Fruit fly (Drosophila melanogaster) whole organism, embryonic: ENCODE data around the gene Nak.

Experiments
- Bgb ChIP-seq: fragments of 200-800 bp; sonication (Bioruptor generic); IDR thresholded peaks from 2 replicates; pipeline ENCODE4 v1.3.6; 2022; ENCODE audit warnings: missing biosample characterization, missing genetic modification characterization; ENCODE audit not compliant: partially characterized antibody
- CG1024 ChIP-seq: fragments of 200-800 bp; sonication (Bioruptor generic); IDR thresholded peaks from 2 replicates; pipeline ENCODE4 v1.3.6; 2022; ENCODE audit warnings: missing biosample characterization, missing genetic modification characterization
- CG10274 ChIP-seq: fragments of 200-800 bp; sonication (Bioruptor generic); optimal IDR thresholded peaks from 3 replicates; lab custom pipeline; 2017; ENCODE audit warnings: missing biosample characterization, mild to moderate bottlenecking, missing genetic modification characterization
- CG10366 ChIP-seq: fragments of 200-800 bp; sonication (Bioruptor generic); IDR thresholded peaks from 2 replicates; pipeline ENCODE4 v1.3.6; 2022; ENCODE audit warnings: missing biosample characterization, missing genetic modification characterization
- CG12942 ChIP-seq: fragments of 200-800 bp; sonication (Bioruptor generic); optimal IDR thresholded peaks from 3 replicates; lab custom pipeline; 2016; ENCODE audit warnings: missing biosample characterization, missing genetic modification characterization
- CG13123 ChIP-seq: fragments of 200-800 bp; sonication (Bioruptor generic); optimal IDR thresholded peaks from 2 replicates; lab custom pipeline; 2016; ENCODE audit warnings: missing biosample characterization, missing genetic modification characterization
- CG15073 ChIP-seq: fragments of 200-800 bp; sonication (Bioruptor generic); optimal IDR thresholded peaks from 2 replicates; lab custom pipeline; 2016; ENCODE audit warnings: missing biosample characterization, missing genetic modification characterization
- CG17802 ChIP-seq: fragments of 200-800 bp; sonication (Bioruptor generic); optimal IDR thresholded peaks from 2 replicates; lab custom pipeline; 2018; ENCODE audit warnings: missing biosample characterization, mild to moderate bottlenecking, missing genetic modification characterization, moderate library complexity
- CG2129 ChIP-seq: fragments of 200-800 bp; sonication (Bioruptor generic); IDR thresholded peaks from 2 replicates; pipeline ENCODE4 v1.3.6; 2022; ENCODE audit warnings: missing biosample characterization, missing genetic modification characterization; ENCODE audit not compliant: partially characterized antibody
- CG3847 ChIP-seq: fragments of 200-800 bp; sonication (Bioruptor generic); IDR thresholded peaks from 2 replicates; pipeline ENCODE4 v1.3.6; 2022; ENCODE audit warnings: missing biosample characterization, missing genetic modification characterization
- CG3995 ChIP-seq: fragments of 200-800 bp; sonication (Bioruptor generic); optimal IDR thresholded peaks from 3 replicates; lab custom pipeline; 2016; ENCODE audit warnings: missing biosample characterization, missing genetic modification characterization
- CG4707 ChIP-seq: fragments of 200-800 bp; sonication (Bioruptor generic); optimal IDR thresholded peaks from 2 replicates; lab custom pipeline; 2018; ENCODE audit warnings: missing biosample characterization, mild to moderate bottlenecking, missing genetic modification characterization, moderate library complexity
- CG6689 ChIP-seq: fragments of 200-800 bp; sonication (Bioruptor generic); IDR thresholded peaks from 2 replicates; pipeline ENCODE4 v1.3.6; 2022; ENCODE audit warnings: missing biosample characterization, missing genetic modification characterization
- CG7745 ChIP-seq: fragments of 200-800 bp; sonication (Bioruptor generic); optimal IDR thresholded peaks from 2 replicates; lab custom pipeline; 2018; ENCODE audit warnings: missing biosample characterization, mild to moderate bottlenecking, missing genetic modification characterization, moderate library complexity
- CG8478 ChIP-seq: fragments of >200 bp; optimal IDR thresholded peaks from 2 replicates; lab custom pipeline; 2018
- CG8765 ChIP-seq: fragments of 200-800 bp; sonication (Bioruptor generic); IDR thresholded peaks from 2 replicates; pipeline ENCODE4 v1.3.6; 2022; ENCODE audit warnings: missing biosample characterization, missing genetic modification characterization
- CG8924 ChIP-seq: fragments of 200-800 bp; optimal IDR thresholded peaks from 3 replicates; lab custom pipeline; 2019; ENCODE audit warnings: missing biosample characterization, mild to moderate bottlenecking, missing genetic modification characterization, moderate library complexity
- CG9215 ChIP-seq: fragments of 200-800 bp; sonication (Bioruptor generic); IDR thresholded peaks from 2 replicates; pipeline ENCODE4 v1.3.6; 2022; ENCODE audit warnings: missing biosample characterization, missing genetic modification characterization
- CTCF ChIP-seq: fragments of 200-800 bp; sonication (Bioruptor generic); optimal IDR thresholded peaks from 2 replicates; lab custom pipeline; 2017; ENCODE audit warnings: missing biosample characterization, mild to moderate bottlenecking, missing genetic modification characterization, moderate library complexity
- CrebB ChIP-seq: fragments of 200-800 bp; sonication (Bioruptor generic); optimal IDR thresholded peaks from 3 replicates; lab custom pipeline; 2018; ENCODE audit warnings: missing biosample characterization, mild to moderate bottlenecking, missing genetic modification characterization
- Doc2 ChIP-seq: fragments of 200-800 bp; sonication (Bioruptor generic); IDR thresholded peaks from 2 replicates; pipeline ENCODE4 v1.3.6; 2022; ENCODE audit warnings: missing biosample characterization, missing genetic modification characterization
- Drgx ChIP-seq: fragments of 200-800 bp; sonication (Bioruptor generic); IDR thresholded peaks from 2 replicates; pipeline ENCODE4 v1.3.6; 2022; ENCODE audit warnings: missing biosample characterization, missing genetic modification characterization
- Eip74EF ChIP-seq, 2 experiments: fragments of 200-800 bp in 1 of 2; fragments of >200 bp in 1 of 2; sonication (Bioruptor generic) in 1 of 2; optimal IDR thresholded peaks; 2 replicates each; lab custom pipeline; 2017 to 2019; ENCODE audit warnings: missing biosample characterization in 2 of 2, missing genetic modification characterization in 2 of 2, mild to moderate bottlenecking in 1 of 2, moderate library complexity in 1 of 2
- Hey ChIP-seq: fragments of 200-800 bp; sonication (Bioruptor generic); optimal IDR thresholded peaks from 3 replicates; lab custom pipeline; 2018; ENCODE audit warnings: missing biosample characterization, mild to moderate bottlenecking, missing genetic modification characterization
- Jarid2 ChIP-seq: fragments of 200-800 bp; sonication (Bioruptor generic); optimal IDR thresholded peaks from 3 replicates; lab custom pipeline; 2017; ENCODE audit warnings: mild to moderate bottlenecking, missing biosample characterization, missing genetic modification reagents, missing genetic modification characterization
- Meics ChIP-seq: fragments of 200-800 bp; sonication (Bioruptor generic); optimal IDR thresholded peaks from 2 replicates; lab custom pipeline; 2017; ENCODE audit warnings: missing biosample characterization, mild to moderate bottlenecking, missing genetic modification characterization
- Mes4 ChIP-seq: fragments of 200-800 bp; sonication (Bioruptor generic); optimal IDR thresholded peaks from 2 replicates; lab custom pipeline; 2016; ENCODE audit warnings: missing biosample characterization, missing genetic modification characterization
- Mrtf ChIP-seq: fragments of 200-800 bp; sonication (Bioruptor generic); IDR thresholded peaks from 3 replicates; pipeline ENCODE4 v1.3.6; 2022; ENCODE audit warnings: missing biosample characterization, missing genetic modification characterization
- NC2β ChIP-seq: fragments of 200-800 bp; sonication (Bioruptor generic); optimal IDR thresholded peaks from 2 replicates; lab custom pipeline; 2016; ENCODE audit warnings: missing biosample characterization, missing genetic modification characterization
- Nf-YB ChIP-seq: fragments of 200-800 bp; sonication (Bioruptor generic); optimal IDR thresholded peaks from 3 replicates; lab custom pipeline; 2019; ENCODE audit warnings: missing biosample characterization, mild to moderate bottlenecking, missing genetic modification characterization, moderate library complexity
- Ptx1 ChIP-seq: fragments of 200-800 bp; sonication (Bioruptor generic); IDR thresholded peaks from 2 replicates; pipeline ENCODE4 v1.3.6; 2022; ENCODE audit warnings: missing biosample characterization, missing genetic modification characterization
- Ssrp ChIP-seq: fragments of 200-800 bp; sonication (Bioruptor generic); optimal IDR thresholded peaks from 2 replicates; lab custom pipeline; 2018; ENCODE audit warnings: missing biosample characterization, mild to moderate bottlenecking, missing genetic modification characterization, moderate library complexity
- Tbp ChIP-seq: fragments of >200 bp; optimal IDR thresholded peaks from 2 replicates; lab custom pipeline; 2018; ENCODE audit warnings: missing biosample characterization, missing genetic modification characterization
- ac ChIP-seq: fragments of 200-800 bp; sonication (Bioruptor generic); optimal IDR thresholded peaks from 3 replicates; lab custom pipeline; 2017; ENCODE audit warnings: missing biosample characterization, mild to moderate bottlenecking, missing genetic modification characterization
- bigmax ChIP-seq: fragments of 200-800 bp; sonication (Bioruptor generic); optimal IDR thresholded peaks from 2 replicates; lab custom pipeline; 2018; ENCODE audit warnings: missing biosample characterization, mild to moderate bottlenecking, missing genetic modification characterization
- chinmo ChIP-seq: fragments of 200-800 bp; sonication (Bioruptor generic); IDR thresholded peaks from 4 replicates; pipeline ENCODE4 v1.3.6; 2022; ENCODE audit warnings: missing biosample characterization, missing genetic modification characterization; ENCODE audit not compliant: partially characterized antibody
- dan ChIP-seq: fragments of 200-800 bp; sonication (Bioruptor generic); IDR thresholded peaks from 2 replicates; pipeline ENCODE4 v1.3.6; 2022; ENCODE audit warnings: missing biosample characterization, missing genetic modification characterization
- gem ChIP-seq: fragments of 200-800 bp; sonication (Bioruptor generic); optimal IDR thresholded peaks from 2 replicates; lab custom pipeline; 2019; ENCODE audit warnings: missing biosample characterization, mild to moderate bottlenecking, missing genetic modification characterization, moderate library complexity
- gfzf ChIP-seq: fragments of 200-800 bp; sonication (Bioruptor generic); optimal IDR thresholded peaks from 2 replicates; lab custom pipeline; 2016; ENCODE audit warnings: missing biosample characterization, mild to moderate bottlenecking, missing genetic modification characterization, moderate library complexity
- ind ChIP-seq: fragments of 200-800 bp; sonication (Bioruptor generic); optimal IDR thresholded peaks from 3 replicates; lab custom pipeline; 2016; ENCODE audit warnings: missing biosample characterization, missing genetic modification characterization
- nerfin-1 ChIP-seq: fragments of 200-800 bp; sonication (Bioruptor generic); optimal IDR thresholded peaks from 3 replicates; lab custom pipeline; 2019; ENCODE audit warnings: missing biosample characterization, mild to moderate bottlenecking, missing genetic modification characterization, moderate library complexity
- nerfin-2 ChIP-seq: fragments of 200-800 bp; sonication (Bioruptor generic); IDR thresholded peaks from 2 replicates; pipeline ENCODE4 v1.3.6; 2022; ENCODE audit warnings: missing biosample characterization, missing genetic modification characterization; ENCODE audit not compliant: partially characterized antibody
- pros ChIP-seq: fragments of 200-800 bp; sonication (Bioruptor generic); optimal IDR thresholded peaks from 3 replicates; lab custom pipeline; 2019; ENCODE audit warnings: missing biosample characterization, mild to moderate bottlenecking, missing genetic modification characterization, moderate library complexity
- sens ChIP-seq: fragments of 200-800 bp; sonication (Bioruptor generic); peaks from one replicate; lab custom pipeline; 2016; ENCODE audit warnings: missing biosample characterization, missing genetic modification characterization
- seq ChIP-seq: fragments of 200-800 bp; sonication (Bioruptor generic); IDR thresholded peaks from 2 replicates; pipeline ENCODE4 v1.3.6; 2022; ENCODE audit warnings: missing biosample characterization, missing genetic modification characterization
- slp2 ChIP-seq: fragments of 200-800 bp; sonication (Bioruptor generic); optimal IDR thresholded peaks from 2 replicates; lab custom pipeline; 2016; ENCODE audit warnings: missing biosample characterization, missing genetic modification characterization
- sqz ChIP-seq: fragments of 200-800 bp; sonication (Bioruptor generic); optimal IDR thresholded peaks from 3 replicates; lab custom pipeline; 2018; ENCODE audit warnings: missing biosample characterization, mild to moderate bottlenecking, missing genetic modification characterization
- tap ChIP-seq: fragments of 200-800 bp; optimal IDR thresholded peaks from 3 replicates; lab custom pipeline; 2019; ENCODE audit warnings: missing biosample characterization, mild to moderate bottlenecking, missing genetic modification characterization, moderate library complexity
- wdn ChIP-seq: fragments of 200-800 bp; sonication (Bioruptor generic); IDR thresholded peaks from 2 replicates; pipeline ENCODE4 v1.3.6; 2022; ENCODE audit warnings: missing biosample characterization, missing genetic modification characterization
- zen2 ChIP-seq: fragments of 200-800 bp; sonication (Bioruptor generic); IDR thresholded peaks from 3 replicates; pipeline ENCODE4 v1.3.6; 2022; ENCODE audit warnings: missing biosample characterization, missing genetic modification characterization; ENCODE audit not compliant: partially characterized antibody

The Nak gene

DNA sequence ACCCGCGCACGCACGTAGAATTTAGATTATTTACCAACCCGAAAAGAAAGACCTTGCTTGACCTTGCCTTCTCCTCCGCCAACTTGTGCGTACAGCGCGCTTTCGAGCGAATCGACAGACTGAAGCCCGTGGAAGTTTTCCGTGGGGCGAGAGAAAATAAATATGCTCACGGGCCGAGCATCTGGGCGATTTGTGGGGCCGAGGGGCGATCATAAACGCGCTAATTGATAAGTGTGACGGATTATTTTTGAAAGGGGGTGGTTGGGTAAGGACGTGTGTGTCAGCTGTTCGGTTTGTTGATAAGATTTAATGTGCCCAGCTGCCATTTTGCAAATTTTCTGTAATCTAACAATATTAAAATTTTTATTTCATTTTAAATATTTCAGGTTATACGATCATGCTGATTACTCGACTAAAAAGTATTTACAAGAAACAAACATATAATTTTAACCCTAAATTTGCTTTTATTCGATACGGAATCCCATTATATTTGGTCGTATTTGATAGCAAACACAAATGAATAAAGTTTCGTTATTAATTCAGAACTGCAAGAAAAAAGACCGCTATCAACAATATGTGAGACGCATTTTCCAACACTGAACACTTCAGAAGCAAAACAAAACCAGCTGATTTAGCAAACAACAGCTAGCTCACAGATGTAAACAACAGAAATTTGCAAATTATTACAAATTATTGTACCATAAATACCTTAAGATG, 5.7 kb upstream of the Nak start, which contains the start of the genes L2HGDH and CG10431 (continued):
- peak; percentile 79 for TF ChIP-seq gem (tag; lab: Kevin White, UChicago)
- peak; percentile 57 for TF ChIP-seq Jarid2 (GFP tag; lab: Kevin White, UChicago)
- TF ChIP-seq CG6689 (GFP tag; lab: Robert Waterston, UW), result no peak; the same call in 1 of the 2 replicates
- TF ChIP-seq NC2β (GFP tag; lab: Kevin White, UChicago), result no peak
- 0 out of 2 replicates have a peak, but pooled peaks have one; percentile 4 for TF ChIP-seq wdn (GFP tag; lab: Robert Waterston, UW)
- TF ChIP-seq ind, result peak; percentile 67
- TF ChIP-seq CG4707 (GFP tag; lab: Kevin White, UChicago), result no peak
- TF ChIP-seq CG15073 (GFP tag; lab: Kevin White, UChicago), result no peak
- TF ChIP-seq CG17802 (tag; lab: Kevin White, UChicago), result no peak
- peak; percentile 47 for TF ChIP-seq Ssrp
- TF ChIP-seq Nf-YB (GFP tag; lab: Kevin White, UChicago), result peak; percentile 37
- no peak for TF ChIP-seq CG10366 (GFP tag; lab: Robert Waterston, UW)
- TF ChIP-seq CG2129 (GFP tag; lab: Robert Waterston, UW), result no peak
- peak; percentile 38 for TF ChIP-seq tap (tag; lab: Kevin White, UChicago)
- no peak for TF ChIP-seq CG1024
- no peak for TF ChIP-seq Doc2 (GFP tag; lab: Robert Waterston, UW)
- no peak for TF ChIP-seq Mrtf (GFP tag; lab: Robert Waterston, UW)
- peak; percentile 56 for TF ChIP-seq CG3995 (GFP tag; lab: Kevin White, UChicago)
- peak; percentile 88 for TF ChIP-seq pros (GFP tag; lab: Kevin White, UChicago)
- TF ChIP-seq Ptx1, result peak; percentile 60
- TF ChIP-seq ac, result no peak
- TF ChIP-seq CG3847, result peak; percentile 64
- TF ChIP-seq Drgx (GFP tag; lab: Robert Waterston, UW), result 0 out of 2 replicates have a peak, but pooled peaks have one; percentile 11
- no peak for TF ChIP-seq CG10274 (GFP tag; lab: Kevin White, UChicago)
- no peak for TF ChIP-seq zen2 (GFP tag; lab: Robert Waterston, UW)
- peak; percentile 92 for TF ChIP-seq sens (GFP tag; lab: Kevin White, UChicago)
- TF ChIP-seq CTCF (GFP tag; lab: Kevin White, UChicago), result no peak
- peak; percentile 21 for TF ChIP-seq CG13123 (GFP tag; lab: Kevin White, UChicago)
- TF ChIP-seq chinmo, result no peak
- TF ChIP-seq slp2 (GFP tag; lab: Kevin White, UChicago), result no peak
- TF ChIP-seq bigmax (GFP tag; lab: Kevin White, UChicago), result peak; percentile 83
- TF ChIP-seq CG7745 (tag; lab: Kevin White, UChicago), result no peak
- peak; percentile 46 for TF ChIP-seq Hey
- TF ChIP-seq Eip74EF (GFP tag; optimal IDR thresholded peaks at IDR 0.05; lab: Kevin White, UChicago), result peak in 1 of 2 experiments; percentile 3
- peak; percentile 39; the same call in 1 of the 2 replicates for TF ChIP-seq seq (GFP tag; lab: Robert Waterston, UW)
- peak; percentile 45 for TF ChIP-seq nerfin-1
- no peak for TF ChIP-seq Mes4 (GFP tag; lab: Kevin White, UChicago)
- TF ChIP-seq Bgb (GFP tag; lab: Robert Waterston, UW), result peak; percentile 30; the same call in 1 of the 2 replicates
- TF ChIP-seq nerfin-2 (GFP tag; lab: Robert Waterston, UW), result no peak
- TF ChIP-seq CG8765, result no peak
- no peak for TF ChIP-seq CrebB
- TF ChIP-seq gfzf (GFP tag; lab: Kevin White, UChicago), result peak; percentile 70
- no peak for TF ChIP-seq dan
- no peak for TF ChIP-seq CG8478
- TF ChIP-seq CG9215 (GFP tag; lab: Robert Waterston, UW), result peak; percentile 8; the same call in 1 of the 2 replicates
- TF ChIP-seq sqz (GFP tag; lab: Kevin White, UChicago), result no peak
- TF ChIP-seq Meics (GFP tag; lab: Kevin White, UChicago), result peak; percentile 72
- peak; percentile 34 for TF ChIP-seq CG12942
- TF ChIP-seq CG8924 (tag; lab: Kevin White, UChicago), result peak; percentile 85
- no peak for TF ChIP-seq Tbp (GFP tag; lab: Kevin White, UChicago)
